Fruit fly (Drosophila melanogaster) whole organism, pupa: Measurements from ENCODE around the gene yin.

Experiments
- CG12605 ChIP-seq: fragments of 200-800 bp; sonication (Bioruptor generic); IDR thresholded peaks from 2 replicates; pipeline ENCODE4 v1.3.6; 2022; ENCODE audit warnings: missing biosample characterization, missing genetic modification characterization
- CG13204 ChIP-seq: fragments of 200-800 bp; sonication (Bioruptor generic); optimal IDR thresholded peaks from 2 replicates; lab custom pipeline; 2018; ENCODE audit warnings: missing biosample characterization, mild to moderate bottlenecking, missing genetic modification characterization, moderate library complexity
- CG15710 ChIP-seq: fragments of 200-800 bp; sonication (Bioruptor generic); optimal IDR thresholded peaks from 2 replicates; lab custom pipeline; 2018; ENCODE audit warnings: missing biosample characterization, mild to moderate bottlenecking, missing genetic modification characterization, moderate library complexity
- CG32121 ChIP-seq: fragments of 200-800 bp; sonication (Bioruptor generic); IDR thresholded peaks from 2 replicates; pipeline ENCODE4 v1.3.6; 2022; ENCODE audit warnings: missing biosample characterization, missing genetic modification characterization
- CG8301 ChIP-seq: fragments of 200-800 bp; sonication (Bioruptor generic); optimal IDR thresholded peaks from 2 replicates; lab custom pipeline; 2018; ENCODE audit warnings: missing biosample characterization, mild to moderate bottlenecking, missing genetic modification characterization
- CG9948 ChIP-seq: fragments of 200-800 bp; sonication (Bioruptor generic); optimal IDR thresholded peaks from 2 replicates; lab custom pipeline; 2018; ENCODE audit warnings: missing biosample characterization, mild to moderate bottlenecking, missing genetic modification characterization, moderate library complexity
- D1 ChIP-seq: fragments of 200-800 bp; sonication (Bioruptor generic); optimal IDR thresholded peaks from 2 replicates; lab custom pipeline; 2018; ENCODE audit warnings: missing biosample characterization, mild to moderate bottlenecking, missing genetic modification characterization, moderate library complexity
- EcR ChIP-seq: fragments of 200-800 bp; sonication (Bioruptor generic); optimal IDR thresholded peaks from 3 replicates; lab custom pipeline; 2019; ENCODE audit warnings: missing biosample characterization, missing genetic modification characterization, mild to moderate bottlenecking, moderate library complexity, missing genetic modification reagents
- Pif1B ChIP-seq: fragments of 200-800 bp; sonication (Bioruptor generic); optimal IDR thresholded peaks from 3 replicates; lab custom pipeline; 2016; ENCODE audit warnings: missing biosample characterization, missing genetic modification characterization
- gl ChIP-seq: fragments of 200-800 bp; sonication (Bioruptor generic); optimal IDR thresholded peaks from 2 replicates; lab custom pipeline; 2018; ENCODE audit warnings: missing biosample characterization, mild to moderate bottlenecking, missing genetic modification characterization
- rn ChIP-seq: fragments of 200-800 bp; sonication (Bioruptor generic); IDR thresholded peaks from 2 replicates; pipeline ENCODE4 v1.3.6; 2022; ENCODE audit warnings: missing biosample characterization, missing genetic modification characterization

- TF ChIP-seq D1 (no peak), CG12605 (no peak), EcR (no peak), CG8301 (tag; lab: Kevin White, UChicago) (no peak), CG13204 (no peak), CG9948 (tag; lab: Kevin White, UChicago) (no peak), gl (no peak), CG15710 (tag; lab: Kevin White, UChicago) (no peak), rn (no peak), Pif1B (GFP tag; lab: Kevin White, UChicago) (no peak), CG32121 (no peak)
Measured at dm6 chrX:3832226-3832625, 39.5 kb downstream of the yin start.
